Worm (Caenorhabditis elegans) whole organism, late embryonic: ENCODE data around the gene pudl-1.
A peak's percentile ranks its signal among the peaks of the same experiment; 100 is the strongest.

Experiments
- F13H6.1 ChIP-seq: sonication (generic microtip); optimal IDR thresholded peaks from 2 replicates; lab custom pipeline; 2016; ENCODE audit warnings: missing genetic modification characterization, missing compliant biosample characterization
- ama-1 ChIP-seq: fragments of 150-350 bp; optimal IDR thresholded peaks from 2 replicates; lab custom pipeline; 2014
- ceh-2 ChIP-seq: sonication (generic microtip); optimal IDR thresholded peaks from 2 replicates; lab custom pipeline; 2016; ENCODE audit warnings: missing genotype, missing genetic modification characterization, missing compliant biosample characterization
- ceh-6 ChIP-seq: fragments of 200-800 bp; sonication (Bioruptor generic); optimal IDR thresholded peaks from 2 replicates; lab custom pipeline; 2018; ENCODE audit warnings: mild to moderate bottlenecking, missing genetic modification characterization, missing compliant biosample characterization
- che-1 ChIP-seq: sonication (generic microtip); optimal IDR thresholded peaks from 2 replicates; lab custom pipeline; 2016; ENCODE audit warnings: mild to moderate bottlenecking, missing genetic modification characterization, missing compliant biosample characterization
- elt-2 ChIP-seq: sonication (generic microtip); optimal IDR thresholded peaks from 2 replicates; lab custom pipeline; 2016; ENCODE audit warnings: missing genetic modification reagents, missing genetic modification characterization, missing compliant biosample characterization
- gmeb-2 ChIP-seq: sonication (generic microtip); optimal IDR thresholded peaks from 2 replicates; lab custom pipeline; 2016; ENCODE audit warnings: missing genetic modification characterization, inconsistent platforms, missing compliant biosample characterization
- hlh-30 ChIP-seq: sonication (generic microtip); optimal IDR thresholded peaks from 2 replicates; lab custom pipeline; 2017; ENCODE audit warnings: antibody characterized with exemption, missing genetic modification characterization, missing compliant biosample characterization; ENCODE audit not compliant: insufficient read depth
- nhr-11 ChIP-seq: fragments of 150-350 bp; optimal IDR thresholded peaks from 2 replicates; lab custom pipeline; 2014; ENCODE audit warnings: missing biosample characterization, missing genetic modification characterization
- rnt-1 ChIP-seq: sonication (generic microtip); optimal IDR thresholded peaks from 2 replicates; lab custom pipeline; 2016; ENCODE audit warnings: missing genetic modification characterization, missing compliant biosample characterization
- sox-4 ChIP-seq: sonication (generic microtip); optimal IDR thresholded peaks from 2 replicates; lab custom pipeline; 2017; ENCODE audit warnings: mild to moderate bottlenecking, missing genetic modification characterization, inconsistent platforms, missing compliant biosample characterization

DNA sequence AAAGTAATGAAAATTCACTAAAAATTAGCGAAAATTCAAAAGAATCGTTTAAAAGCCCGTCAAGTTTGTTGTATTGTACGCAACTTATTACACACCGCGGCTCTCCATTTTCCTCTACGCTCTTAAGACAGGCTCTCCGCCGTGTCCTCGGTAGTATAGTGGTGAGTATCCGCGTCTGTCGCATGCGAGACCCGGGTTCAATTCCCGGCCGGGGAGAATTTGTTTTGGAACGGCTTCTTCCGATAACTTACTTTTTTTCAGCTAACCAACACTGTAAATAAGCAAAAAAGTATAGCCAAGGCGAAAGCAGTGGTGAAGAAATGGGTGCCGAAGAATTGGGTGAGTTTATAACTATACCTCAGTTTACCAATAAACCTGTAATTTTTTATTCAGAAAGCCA lies 30.5 kb upstream of the pudl-1 start:
- no peak for TF ChIP-seq nhr-11 (tag; lab: Kevin White, UChicago)
- no peak for TF ChIP-seq hlh-30 (tag; lab: Kevin White, UChicago)
- TF ChIP-seq gmeb-2 (tag; lab: Kevin White, UChicago) = peak; percentile 14
- TF ChIP-seq ama-1 (lab: Kevin White, UChicago) = no peak
- peak; percentile 4 for TF ChIP-seq che-1 (tag; lab: Kevin White, UChicago)
- TF ChIP-seq F13H6.1 (tag; lab: Kevin White, UChicago) = no peak
- no peak for TF ChIP-seq ceh-2 (tag; lab: Kevin White, UChicago)
- TF ChIP-seq ceh-6 (GFP tag; lab: Kevin White, UChicago) = peak; percentile 38
- no peak for TF ChIP-seq sox-4 (tag; lab: Kevin White, UChicago)
- no peak for TF ChIP-seq rnt-1 (tag; lab: Kevin White, UChicago)
- no peak for TF ChIP-seq elt-2
